Worm (Caenorhabditis elegans): ENCODE data around the gene nhr-47.

ce11 chrV:5482315-5482714, 22.7 kb upstream of the nhr-47 start, which contains the start of gene srg-66:
- TF ChIP-seq fkh-6 (tag; optimal IDR thresholded peaks at IDR 0.05) (no peak), sox-4 (tag; optimal IDR thresholded peaks at IDR 0.05) (no peak), nhr-11 (tag; optimal IDR thresholded peaks at IDR 0.05) (no peak), rnt-1 (tag; optimal IDR thresholded peaks at IDR 0.05) (no peak)
